Worm (Caenorhabditis elegans): Measurements from ENCODE around the gene fbxc-36.
"Not testable (repeated sequence)": the region's sequence is repeated elsewhere in the genome, so short reads cannot be mapped to it uniquely, and the experiment has no call there.

Gene fbxc-36

DNA sequence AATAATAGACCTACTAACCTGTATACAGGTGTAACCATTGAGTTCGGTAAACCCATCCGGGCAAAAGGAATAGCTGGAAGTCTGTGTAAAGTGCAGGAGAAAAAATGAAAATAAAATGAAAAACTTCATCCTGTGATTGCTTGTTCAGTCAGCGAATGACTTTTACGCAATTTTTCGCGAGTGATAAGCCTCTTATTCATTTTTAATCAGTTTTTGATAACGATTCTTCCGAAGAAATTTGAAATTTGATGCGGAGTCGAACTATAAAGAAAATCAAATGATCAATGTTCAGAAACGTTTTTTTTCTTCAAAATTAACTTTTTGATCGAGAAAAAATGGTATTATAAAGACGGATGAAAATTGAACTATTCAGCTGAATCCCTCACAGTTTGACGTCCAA is 18.0 kb upstream of the fbxc-36 start:
- TF ChIP-seq nhr-80 (tag; optimal IDR thresholded peaks at IDR 0.05): peak; percentile 44
- TF ChIP-seq nfya-1 (tag; optimal IDR thresholded peaks at IDR 0.05; ENCODE audit: borderline replicate concordance, insufficient read depth): no peak
- TF ChIP-seq pha-4 (tag; optimal IDR thresholded peaks at IDR 0.05): no peak

DNA sequence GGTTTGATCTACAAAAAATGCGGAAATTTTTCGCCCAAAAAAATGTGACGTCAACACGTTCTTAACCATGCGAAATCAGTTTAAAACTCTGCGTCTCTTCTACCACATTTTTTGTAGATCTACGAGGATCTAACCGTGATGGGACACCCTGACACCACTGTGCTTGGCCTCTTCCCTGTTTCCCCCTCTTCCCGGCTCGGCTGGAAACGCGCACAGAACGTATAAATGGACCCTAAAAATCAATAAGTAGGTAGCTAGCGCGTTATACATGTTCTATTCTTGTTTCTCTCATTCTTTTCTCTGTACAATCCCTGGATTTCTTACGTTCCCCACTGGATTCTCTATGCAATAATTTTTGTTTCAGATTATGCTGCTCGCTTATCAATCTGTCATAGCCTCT is 17.3 kb upstream of the fbxc-36 start, which contains the start of gene fbxc-28:
Gene fbxc-28, plus strand, starts transcription at position 301 of the 400 bp plus-strand sequence.
- TF ChIP-seq F57A8.1 (GFP tag; optimal IDR thresholded peaks at IDR 0.05): no peak

DNA sequence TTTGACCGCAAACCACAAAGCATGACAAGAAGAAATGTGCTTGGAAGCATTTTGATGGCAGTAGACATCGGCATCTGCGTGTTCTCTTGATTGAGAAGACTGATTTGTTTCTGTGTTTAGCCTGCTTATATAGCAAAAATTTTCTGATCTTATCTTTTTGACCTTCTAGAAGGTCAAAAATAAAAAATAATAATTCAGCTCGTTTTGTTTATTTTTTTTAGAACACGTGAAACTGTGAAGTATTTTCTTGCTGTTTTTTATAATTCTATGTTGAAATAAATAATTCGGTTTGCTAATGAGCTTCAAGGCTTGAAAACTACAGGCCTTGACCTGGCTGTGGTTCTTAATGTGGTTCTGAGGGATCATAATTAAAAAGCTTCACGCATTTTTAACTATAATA is 13.5 kb upstream of the fbxc-36 start, which contains the start of gene R07C3.13:
Gene R07C3.13, minus strand, starts transcription at position 101 of the 400 bp plus-strand sequence.
- TF ChIP-seq nhr-120 (GFP tag; IDR thresholded peaks at IDR 0.05) (no peak), ceh-40 (GFP tag; IDR thresholded peaks at IDR 0.05) (no peak), Y67H2A.10 (GFP tag; conservative IDR thresholded peaks at IDR 0.05) (no peak), ztf-22 (GFP tag; optimal IDR thresholded peaks at IDR 0.05) (no peak), lsl-1 (GFP tag; optimal IDR thresholded peaks at IDR 0.05) (no peak), F10E7.11 (tag; optimal IDR thresholded peaks at IDR 0.05) (no peak), rcor-1 (GFP tag; IDR thresholded peaks at IDR 0.05) (no peak), F52B5.7 (tag; optimal IDR thresholded peaks at IDR 0.05) (no peak), unc-62 (GFP tag; optimal IDR thresholded peaks at IDR 0.05) (no peak), cebp-1 (GFP tag; IDR thresholded peaks at IDR 0.05) (no peak), cebp-1 (tag; optimal IDR thresholded peaks at IDR 0.05) (no peak)

DNA sequence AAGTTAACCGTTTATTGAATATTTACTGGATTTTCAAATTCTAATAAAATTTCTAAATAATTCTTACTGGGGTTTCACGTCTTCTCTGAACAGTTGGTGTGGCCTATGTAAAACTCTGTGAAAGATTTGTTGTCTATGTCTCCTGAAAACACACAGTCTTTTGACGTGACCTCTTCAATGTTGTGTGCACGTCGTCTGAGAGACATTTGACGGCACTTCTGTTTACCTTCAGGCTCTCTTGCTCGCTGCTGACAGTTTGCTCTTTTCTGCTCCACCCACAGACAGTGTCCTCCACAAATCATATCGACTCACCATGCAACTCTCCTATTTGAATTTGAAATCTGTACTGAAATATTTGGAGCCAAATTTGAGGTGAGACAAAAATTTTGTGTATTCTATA is 9.9 kb upstream of the fbxc-36 start, which contains the start of gene fbxc-34:
Gene fbxc-34, plus strand, starts transcription at position 301 of the 400 bp plus-strand sequence.
- not testable (repeated sequence) for TF ChIP-seq hlh-12 (tag; optimal IDR thresholded peaks at IDR 0.05); mel-28 (tag; optimal IDR thresholded peaks at IDR 0.05; ENCODE audit: borderline replicate concordance); T26A5.8 (tag; optimal IDR thresholded peaks at IDR 0.05)

DNA sequence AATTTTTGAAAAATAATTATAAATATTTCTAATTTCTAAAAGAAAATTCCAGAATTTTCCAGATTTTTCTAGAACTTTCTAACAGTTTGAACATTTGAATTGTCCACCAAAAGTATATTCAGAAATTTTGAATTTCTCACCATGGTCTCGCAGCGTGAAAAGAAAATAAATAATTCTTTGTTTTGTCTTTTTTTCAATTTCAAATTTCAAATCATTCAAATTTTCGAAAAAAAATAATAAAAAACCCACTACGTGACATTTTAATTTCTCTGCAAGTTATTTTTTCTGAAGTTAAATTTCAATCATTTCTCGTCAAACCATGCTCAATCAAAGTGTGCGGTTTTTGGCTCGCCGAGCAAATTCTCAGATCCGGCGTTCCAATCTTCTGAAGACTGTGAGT is 8.1 kb upstream of the fbxc-36 start, which contains the start of gene acs-15:
Gene acs-15, plus strand, starts transcription at position 301 of the 400 bp plus-strand sequence.
- TF ChIP-seq hsf-1 (GFP tag; IDR thresholded peaks at IDR 0.05): no peak
- no peak for TF ChIP-seq lir-1 (GFP tag; conservative IDR thresholded peaks at IDR 0.05)
- no peak for TF ChIP-seq K11D2.4 (GFP tag; IDR thresholded peaks at IDR 0.05)
- TF ChIP-seq ztf-26 (tag; optimal IDR thresholded peaks at IDR 0.05): no peak
- TF ChIP-seq ccch-3 (GFP tag; optimal IDR thresholded peaks at IDR 0.05): no peak
- no peak for TF ChIP-seq gei-17 (GFP tag; optimal IDR thresholded peaks at IDR 0.05)
- no peak for TF ChIP-seq dox-1 (GFP tag; IDR thresholded peaks at IDR 0.05)
- TF ChIP-seq T07F8.4 (tag; optimal IDR thresholded peaks at IDR 0.05): no peak
- TF ChIP-seq rec-8 (tag; optimal IDR thresholded peaks at IDR 0.05): no peak
- no peak for TF ChIP-seq nhr-90 (tag; optimal IDR thresholded peaks at IDR 0.05)
- no peak for TF ChIP-seq ztf-3 (GFP tag; optimal IDR thresholded peaks at IDR 0.05)
- no peak for TF ChIP-seq let-607 (tag; optimal IDR thresholded peaks at IDR 0.05)
- TF ChIP-seq aptf-2 (GFP tag; conservative IDR thresholded peaks at IDR 0.05): no peak
- TF ChIP-seq die-1 (tag; optimal IDR thresholded peaks at IDR 0.05): no peak
- TF ChIP-seq lin-54 (GFP tag; optimal IDR thresholded peaks at IDR 0.05): no peak
- TF ChIP-seq mes-4 (tag; optimal IDR thresholded peaks at IDR 0.05): no peak
